Worm (Caenorhabditis elegans): Measurements from ENCODE around the gene gtl-2.
"Not testable (repeated sequence)": the region's sequence is repeated elsewhere in the genome, so short reads cannot be mapped to it uniquely, and the experiment has no call there.

gtl-2 gene

DNA sequence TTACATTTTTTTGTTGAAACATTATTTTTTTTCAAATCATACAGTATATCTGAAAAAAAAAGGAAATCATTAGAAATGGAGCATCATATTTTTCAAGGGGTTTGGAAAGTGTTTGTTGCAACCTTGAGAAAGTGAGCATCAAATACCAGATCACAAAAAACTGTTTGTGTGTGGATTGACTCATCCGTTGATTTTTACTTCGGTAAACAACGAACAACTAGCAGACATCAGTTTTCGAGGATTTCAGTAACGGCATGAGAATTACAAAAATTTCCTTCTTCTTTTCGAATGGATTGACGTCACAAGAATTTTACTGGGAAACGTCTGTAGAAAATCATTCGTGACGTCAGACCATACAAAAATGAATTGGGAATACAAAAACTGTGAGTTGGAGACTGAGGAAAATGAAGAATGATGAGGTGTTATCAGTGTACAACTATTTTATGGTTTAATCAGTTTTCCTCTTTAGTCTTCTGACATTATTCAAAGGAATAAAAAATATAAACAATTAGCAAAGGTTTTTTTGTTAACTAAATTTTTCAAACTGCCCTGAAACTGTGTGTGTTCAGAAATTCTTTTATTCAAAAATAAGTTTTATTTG lies 25.1 kb upstream of the gtl-2 start, which contains the start of gene C05C12.4:
Gene C05C12.4, minus strand, starts transcription at position 51 of the 601 bp plus-strand sequence.
- TF ChIP-seq cog-1 (tag; optimal IDR thresholded peaks at IDR 0.05) = no peak
- no peak for TF ChIP-seq T22C8.4 (GFP tag; IDR thresholded peaks at IDR 0.05)
- no peak for TF ChIP-seq ref-1 (GFP tag; conservative IDR thresholded peaks at IDR 0.05)

DNA sequence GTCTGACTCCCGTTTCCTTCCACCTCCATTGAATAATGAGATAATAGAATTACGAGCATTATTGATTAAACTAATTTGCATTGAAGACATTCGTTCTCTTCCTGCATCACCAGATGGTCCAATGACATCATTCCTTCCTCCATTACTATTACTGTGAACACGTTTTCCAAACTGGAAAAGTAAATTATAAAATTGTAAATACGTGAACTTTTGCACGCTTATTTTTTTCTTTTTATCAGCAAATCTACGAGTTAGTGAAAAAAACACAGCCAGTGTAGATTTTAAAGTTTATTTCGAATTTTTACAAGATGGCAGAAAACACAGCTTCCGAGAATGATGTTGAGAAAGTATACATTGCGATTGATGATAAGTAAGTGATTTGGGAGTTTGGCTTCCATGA lies 19.6 kb upstream of the gtl-2 start, which contains the start of gene C05C12.1:
Gene C05C12.1, plus strand, starts transcription at position 301 of the 400 bp plus-strand sequence.
- not testable (repeated sequence) for TF ChIP-seq cog-1 (tag; optimal IDR thresholded peaks at IDR 0.05); T22C8.4 (GFP tag; IDR thresholded peaks at IDR 0.05); ref-1 (GFP tag; conservative IDR thresholded peaks at IDR 0.05)

DNA sequence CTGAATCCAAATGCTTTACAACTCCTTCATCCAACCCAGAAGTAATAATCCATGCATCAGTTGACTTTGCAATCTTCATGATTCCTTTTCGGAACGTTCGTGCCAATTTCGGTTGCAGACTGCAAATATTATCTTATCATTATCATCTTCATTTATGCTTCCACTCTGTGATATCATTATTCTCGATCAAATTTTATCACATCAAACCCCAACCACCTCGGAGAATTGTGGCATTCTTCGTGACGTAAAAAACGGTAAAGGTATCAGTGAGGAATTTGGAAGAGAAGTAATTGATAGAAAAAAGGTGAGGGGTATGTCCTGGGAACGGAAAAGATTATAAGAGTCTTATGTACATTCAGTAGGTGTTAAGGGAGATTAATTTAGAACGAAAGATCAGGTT lies 15.8 kb upstream of the gtl-2 start:
- TF ChIP-seq ztf-23 (GFP tag; IDR thresholded peaks at IDR 0.05) (no peak), tab-1 (GFP tag; IDR thresholded peaks at IDR 0.05) (no peak), ztf-29 (GFP tag; IDR thresholded peaks at IDR 0.05) (no peak), flt-1 (GFP tag; IDR thresholded peaks at IDR 0.05) (no peak), klf-2 (GFP tag; conservative IDR thresholded peaks at IDR 0.05) (no peak), ref-1 (GFP tag; conservative IDR thresholded peaks at IDR 0.05) (no peak), cog-1 (tag; optimal IDR thresholded peaks at IDR 0.05) (no peak), med-1 (GFP tag; optimal IDR thresholded peaks at IDR 0.05; ENCODE audit: insufficient read depth) (no peak)

DNA sequence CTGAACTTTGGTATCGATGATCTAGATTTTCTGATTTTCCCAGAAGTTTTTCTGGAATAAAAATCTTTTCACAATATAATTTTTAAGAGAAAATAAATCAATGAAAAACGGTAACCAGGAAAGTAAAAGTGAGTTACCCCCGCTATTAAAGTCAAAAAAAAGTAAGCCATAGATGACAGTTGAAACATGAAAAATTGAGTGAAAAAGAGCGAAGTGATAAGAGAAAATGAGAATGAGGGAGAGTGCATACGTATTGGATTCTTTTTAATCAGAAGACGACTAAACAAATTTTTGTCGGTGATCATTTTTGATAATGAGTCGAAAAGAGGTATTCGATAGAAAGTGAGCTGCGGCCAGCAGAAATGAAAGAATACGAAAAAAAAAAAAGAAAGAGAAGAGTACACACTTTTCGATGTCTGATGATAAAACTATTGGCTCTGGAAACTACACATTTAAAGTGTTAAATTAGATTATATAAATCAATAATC lies 13.7 kb upstream of the gtl-2 start, which contains the start of gene gtl-1:
Gene gtl-1, minus strand, starts transcription at position 51 of the 488 bp plus-strand sequence.
- TF ChIP-seq cog-1 (tag; optimal IDR thresholded peaks at IDR 0.05) = no peak
- no peak for TF ChIP-seq ref-1 (GFP tag; conservative IDR thresholded peaks at IDR 0.05)
- TF ChIP-seq T22C8.4 (GFP tag; IDR thresholded peaks at IDR 0.05) = no peak

DNA sequence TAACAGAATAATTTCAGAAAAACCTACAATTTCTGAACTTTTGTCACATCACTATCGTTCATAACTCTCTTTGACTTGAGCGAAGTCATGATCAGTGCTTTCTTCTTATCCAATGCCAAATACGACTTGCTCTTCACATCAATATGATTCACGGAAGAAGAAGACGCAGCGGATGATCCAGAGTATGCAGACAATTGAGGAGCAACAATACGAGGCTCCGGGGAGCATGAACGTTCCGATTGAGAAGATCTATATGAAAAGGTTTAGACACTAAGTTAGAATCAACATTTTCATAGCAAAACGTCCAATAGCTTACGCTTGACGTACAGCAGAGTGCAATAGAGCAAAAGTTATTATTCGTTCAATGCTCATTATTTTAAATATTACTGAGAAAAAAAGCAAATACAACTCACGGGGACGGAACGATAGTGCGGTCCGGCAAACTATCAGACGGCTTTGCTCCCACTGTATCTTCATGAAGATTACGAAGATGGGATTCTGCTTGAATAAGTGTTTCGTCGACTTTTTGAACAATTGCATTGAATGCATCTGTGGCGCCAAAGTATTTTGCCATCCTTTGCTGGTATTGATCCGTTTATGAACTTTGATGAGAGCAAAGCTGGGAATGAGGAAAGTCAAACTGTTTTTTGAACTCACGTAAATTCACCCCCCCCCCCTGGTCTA lies 12.6 kb upstream of the gtl-2 start, which contains the start of gene C05C12.5:
Gene C05C12.5, minus strand, starts transcription at position 642 of the 684 bp plus-strand sequence.
- TF ChIP-seq T22C8.4 (GFP tag; IDR thresholded peaks at IDR 0.05) (no peak), med-1 (GFP tag; optimal IDR thresholded peaks at IDR 0.05; ENCODE audit: insufficient read depth) (no peak), ref-1 (GFP tag; conservative IDR thresholded peaks at IDR 0.05) (no peak), cog-1 (tag; optimal IDR thresholded peaks at IDR 0.05) (no peak), klf-2 (GFP tag; conservative IDR thresholded peaks at IDR 0.05) (no peak), ztf-29 (GFP tag; IDR thresholded peaks at IDR 0.05) (no peak)

DNA sequence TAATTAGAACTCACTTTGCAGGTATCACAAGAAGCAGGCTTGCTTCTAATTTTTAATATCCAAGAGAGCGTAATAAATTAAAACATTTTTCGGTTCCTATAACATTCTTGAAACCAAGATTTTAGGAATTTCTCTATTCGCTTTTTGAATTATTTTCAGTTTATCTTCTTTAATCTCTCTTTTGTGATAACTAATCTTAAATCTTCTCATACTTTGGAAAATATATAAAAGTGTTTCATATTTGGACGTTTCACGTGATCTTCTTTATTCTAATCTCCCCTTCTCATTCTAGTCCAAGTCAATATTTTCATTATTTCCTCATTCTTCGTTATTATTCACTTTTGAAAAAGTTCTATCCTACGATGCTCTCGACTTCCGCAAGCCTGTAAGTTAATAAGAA lies 11.7 kb upstream of the gtl-2 start, which contains the start of gene F54D1.1:
Gene F54D1.1, plus strand, starts transcription at position 301 of the 400 bp plus-strand sequence.
- TF ChIP-seq cog-1 (tag; optimal IDR thresholded peaks at IDR 0.05) (no peak), flt-1 (GFP tag; IDR thresholded peaks at IDR 0.05) (no peak), T22C8.4 (GFP tag; IDR thresholded peaks at IDR 0.05) (no peak), klf-2 (GFP tag; conservative IDR thresholded peaks at IDR 0.05) (no peak), ref-1 (GFP tag; conservative IDR thresholded peaks at IDR 0.05) (no peak), med-1 (GFP tag; optimal IDR thresholded peaks at IDR 0.05; ENCODE audit: insufficient read depth) (no peak), ztf-29 (GFP tag; IDR thresholded peaks at IDR 0.05) (no peak), ztf-23 (GFP tag; IDR thresholded peaks at IDR 0.05) (no peak), tab-1 (GFP tag; IDR thresholded peaks at IDR 0.05) (no peak)

DNA sequence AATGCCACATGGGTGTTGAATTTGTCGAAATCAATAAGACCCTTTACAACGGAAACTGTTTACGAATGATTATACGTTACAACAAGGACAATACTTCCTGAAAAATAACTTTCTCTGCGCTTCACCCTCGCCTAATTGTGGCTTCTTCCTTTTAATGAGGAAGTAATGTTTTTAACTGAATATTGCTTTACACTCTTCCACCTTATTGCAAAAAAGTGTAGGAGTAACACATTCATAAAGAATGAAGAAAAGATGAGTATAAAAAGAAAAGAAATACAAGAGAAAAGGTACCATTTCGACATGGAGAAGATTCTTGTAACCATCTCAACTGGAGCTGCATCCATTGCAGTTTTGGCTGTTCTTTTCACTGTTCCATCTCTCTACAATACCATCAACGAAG lies 10.2 kb upstream of the gtl-2 start, which contains the start of gene col-126:
Gene col-126, plus strand, starts transcription at position 301 of the 400 bp plus-strand sequence.
- not testable (repeated sequence) for TF ChIP-seq ref-1 (GFP tag; conservative IDR thresholded peaks at IDR 0.05); cog-1 (tag; optimal IDR thresholded peaks at IDR 0.05); ztf-29 (GFP tag; IDR thresholded peaks at IDR 0.05)

DNA sequence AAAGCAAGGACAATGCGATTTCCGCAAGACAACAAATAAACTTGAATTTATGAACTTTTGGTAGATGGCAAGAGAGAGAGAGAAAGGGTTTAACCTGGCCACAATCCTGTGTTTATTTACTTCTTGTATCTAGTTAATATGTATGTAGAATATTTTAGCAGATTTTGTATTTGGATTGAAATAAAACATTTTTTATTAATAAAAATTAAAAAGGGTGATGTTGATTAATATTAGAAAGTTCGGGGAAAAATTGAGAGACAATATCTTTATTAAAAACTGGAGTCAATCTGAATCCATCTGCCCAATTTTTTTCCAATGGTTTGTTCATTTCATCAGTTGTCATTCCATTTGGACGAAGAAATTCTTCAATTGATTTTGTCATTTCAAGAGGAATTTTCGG lies 7.2 kb upstream of the gtl-2 start, which contains the start of gene col-127:
Gene col-127, minus strand, starts transcription at position 101 of the 400 bp plus-strand sequence.
- TF ChIP-seq flt-1 (GFP tag; IDR thresholded peaks at IDR 0.05) (no peak), ref-1 (GFP tag; conservative IDR thresholded peaks at IDR 0.05) (no peak), tab-1 (GFP tag; IDR thresholded peaks at IDR 0.05) (no peak), med-1 (GFP tag; optimal IDR thresholded peaks at IDR 0.05; ENCODE audit: insufficient read depth) (no peak), T22C8.4 (GFP tag; IDR thresholded peaks at IDR 0.05) (no peak), ztf-23 (GFP tag; IDR thresholded peaks at IDR 0.05) (no peak), klf-2 (GFP tag; conservative IDR thresholded peaks at IDR 0.05) (no peak), cog-1 (tag; optimal IDR thresholded peaks at IDR 0.05) (no peak), ztf-29 (GFP tag; IDR thresholded peaks at IDR 0.05) (no peak)

DNA sequence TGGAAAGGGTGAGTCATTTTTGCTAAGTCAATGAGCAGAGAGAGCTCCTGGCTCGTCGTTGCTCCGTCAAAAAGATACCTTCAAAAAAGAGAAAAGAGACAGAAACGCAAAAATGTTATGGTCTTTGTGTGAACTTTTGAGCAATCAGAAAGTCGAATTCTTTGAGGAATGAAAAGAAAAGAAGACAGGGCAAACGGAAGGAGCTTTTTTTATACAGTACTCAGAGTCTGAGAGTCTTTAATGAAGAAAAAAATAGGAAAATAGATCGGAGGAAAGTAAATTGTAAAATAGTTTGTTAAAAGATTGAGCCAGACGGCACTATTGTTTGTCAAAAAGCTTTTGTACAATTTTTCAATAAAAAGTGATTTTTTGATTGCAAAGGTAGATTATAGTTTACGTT lies 3.8 kb upstream of the gtl-2 start:
- TF ChIP-seq ztf-23 (GFP tag; IDR thresholded peaks at IDR 0.05) (no peak), ztf-29 (GFP tag; IDR thresholded peaks at IDR 0.05) (no peak), klf-2 (GFP tag; conservative IDR thresholded peaks at IDR 0.05) (no peak), flt-1 (GFP tag; IDR thresholded peaks at IDR 0.05) (no peak), T22C8.4 (GFP tag; IDR thresholded peaks at IDR 0.05) (no peak), tab-1 (GFP tag; IDR thresholded peaks at IDR 0.05) (no peak), med-1 (GFP tag; optimal IDR thresholded peaks at IDR 0.05; ENCODE audit: insufficient read depth) (no peak), cog-1 (tag; optimal IDR thresholded peaks at IDR 0.05) (no peak), ref-1 (GFP tag; conservative IDR thresholded peaks at IDR 0.05) (no peak)

DNA sequence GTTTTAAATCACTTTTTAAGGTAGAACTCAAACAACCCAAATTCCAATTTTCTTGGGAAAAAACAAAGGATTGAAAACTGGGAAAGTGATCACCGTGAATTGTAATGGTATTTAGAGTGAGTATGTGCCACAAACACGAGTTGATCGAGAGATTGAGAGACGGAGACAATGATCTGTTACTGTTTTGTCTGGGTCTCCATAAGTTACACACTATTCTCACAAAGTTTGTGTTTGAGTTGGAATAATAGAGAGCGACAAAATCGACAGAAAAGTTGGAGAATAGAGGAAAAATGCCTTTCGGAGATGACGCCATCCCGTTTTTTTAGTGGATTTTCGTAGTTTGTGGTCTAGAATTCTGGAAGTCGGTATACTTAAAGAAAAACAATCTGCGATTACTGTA lies 2.0 kb upstream of the gtl-2 start, which contains the start of gene nhr-7:
Gene nhr-7, minus strand, starts transcription at position 101 of the 400 bp plus-strand sequence.
- TF ChIP-seq ztf-29 (GFP tag; IDR thresholded peaks at IDR 0.05) = no peak
- no peak for TF ChIP-seq ztf-23 (GFP tag; IDR thresholded peaks at IDR 0.05)
- TF ChIP-seq tab-1 (GFP tag; IDR thresholded peaks at IDR 0.05) = no peak
- TF ChIP-seq med-1 (GFP tag; optimal IDR thresholded peaks at IDR 0.05; ENCODE audit: insufficient read depth) = no peak
- no peak for TF ChIP-seq klf-2 (GFP tag; conservative IDR thresholded peaks at IDR 0.05)
- TF ChIP-seq flt-1 (GFP tag; IDR thresholded peaks at IDR 0.05) = no peak
- TF ChIP-seq ref-1 (GFP tag; conservative IDR thresholded peaks at IDR 0.05) = no peak
- no peak for TF ChIP-seq T22C8.4 (GFP tag; IDR thresholded peaks at IDR 0.05)
- TF ChIP-seq cog-1 (tag; optimal IDR thresholded peaks at IDR 0.05) = no peak
